Fruit fly (Drosophila melanogaster) whole organism, pupa: ENCODE measurements around the gene CG12236.
A peak's percentile ranks its signal among the peaks of the same experiment; 100 is the strongest.

Experiments used
- CG10348 ChIP-seq: fragments of 200-800 bp; sonication (Bioruptor generic); IDR thresholded peaks from 2 replicates; pipeline ENCODE4 v1.3.6; 2022; ENCODE audit warnings: missing biosample characterization, missing genetic modification characterization
- CG12605 ChIP-seq: fragments of 200-800 bp; sonication (Bioruptor generic); IDR thresholded peaks from 2 replicates; pipeline ENCODE4 v1.3.6; 2022; ENCODE audit warnings: missing biosample characterization, missing genetic modification characterization
- CG13204 ChIP-seq: fragments of 200-800 bp; sonication (Bioruptor generic); optimal IDR thresholded peaks from 2 replicates; lab custom pipeline; 2018; ENCODE audit warnings: missing biosample characterization, mild to moderate bottlenecking, missing genetic modification characterization, moderate library complexity
- CG14655 ChIP-seq: fragments of 200-800 bp; sonication (Bioruptor generic); optimal IDR thresholded peaks from 3 replicates; lab custom pipeline; 2017; ENCODE audit warnings: mild to moderate bottlenecking, missing biosample characterization, missing genetic modification reagents, missing genetic modification characterization
- CG15710 ChIP-seq: fragments of 200-800 bp; sonication (Bioruptor generic); optimal IDR thresholded peaks from 2 replicates; lab custom pipeline; 2018; ENCODE audit warnings: missing biosample characterization, mild to moderate bottlenecking, missing genetic modification characterization, moderate library complexity
- CG17806 ChIP-seq: fragments of 200-800 bp; sonication (Bioruptor generic); optimal IDR thresholded peaks from 2 replicates; lab custom pipeline; 2018; ENCODE audit warnings: missing biosample characterization, mild to moderate bottlenecking, missing genetic modification characterization, moderate library complexity
- CG32121 ChIP-seq: fragments of 200-800 bp; sonication (Bioruptor generic); IDR thresholded peaks from 2 replicates; pipeline ENCODE4 v1.3.6; 2022; ENCODE audit warnings: missing biosample characterization, missing genetic modification characterization
- CG34367 ChIP-seq: fragments of 200-800 bp; sonication (Bioruptor generic); optimal IDR thresholded peaks from 2 replicates; lab custom pipeline; 2018; ENCODE audit warnings: missing biosample characterization, mild to moderate bottlenecking, missing genetic modification characterization
- CG4496 ChIP-seq: fragments of 200-800 bp; sonication (Bioruptor generic); IDR thresholded peaks from 3 replicates; pipeline ENCODE4 v1.3.6; 2022; ENCODE audit warnings: missing biosample characterization, missing genetic modification characterization
- CG8159 ChIP-seq: fragments of 200-800 bp; sonication (Bioruptor generic); optimal IDR thresholded peaks from 3 replicates; lab custom pipeline; 2018; ENCODE audit warnings: missing biosample characterization, mild to moderate bottlenecking, missing genetic modification characterization, moderate library complexity
- CG8301 ChIP-seq: fragments of 200-800 bp; sonication (Bioruptor generic); optimal IDR thresholded peaks from 2 replicates; lab custom pipeline; 2018; ENCODE audit warnings: missing biosample characterization, mild to moderate bottlenecking, missing genetic modification characterization
- CG9948 ChIP-seq: fragments of 200-800 bp; sonication (Bioruptor generic); optimal IDR thresholded peaks from 2 replicates; lab custom pipeline; 2018; ENCODE audit warnings: missing biosample characterization, mild to moderate bottlenecking, missing genetic modification characterization, moderate library complexity
- D1 ChIP-seq: fragments of 200-800 bp; sonication (Bioruptor generic); optimal IDR thresholded peaks from 2 replicates; lab custom pipeline; 2018; ENCODE audit warnings: missing biosample characterization, mild to moderate bottlenecking, missing genetic modification characterization, moderate library complexity
- EcR ChIP-seq: fragments of 200-800 bp; sonication (Bioruptor generic); optimal IDR thresholded peaks from 3 replicates; lab custom pipeline; 2019; ENCODE audit warnings: missing biosample characterization, missing genetic modification characterization, mild to moderate bottlenecking, moderate library complexity, missing genetic modification reagents
- Ets98B ChIP-seq: fragments of 200-800 bp; sonication (Bioruptor generic); IDR thresholded peaks from 2 replicates; pipeline ENCODE4 v1.3.6; 2022; ENCODE audit warnings: missing biosample characterization, missing genetic modification characterization
- Pif1A ChIP-seq: fragments of 200-800 bp; sonication (Bioruptor generic); optimal IDR thresholded peaks from 3 replicates; lab custom pipeline; 2016; ENCODE audit warnings: missing biosample characterization, missing genetic modification characterization
- Pif1B ChIP-seq: fragments of 200-800 bp; sonication (Bioruptor generic); optimal IDR thresholded peaks from 3 replicates; lab custom pipeline; 2016; ENCODE audit warnings: missing biosample characterization, missing genetic modification characterization
- Snoo ChIP-seq: fragments of 200-800 bp; sonication (Bioruptor generic); optimal IDR thresholded peaks from 3 replicates; lab custom pipeline; 2017; ENCODE audit warnings: missing biosample characterization, mild to moderate bottlenecking, missing genetic modification characterization, inconsistent platforms
- fd96Ca ChIP-seq: fragments of 200-800 bp; sonication (Bioruptor generic); IDR thresholded peaks from 3 replicates; pipeline ENCODE4 v1.3.6; 2022; ENCODE audit warnings: missing biosample characterization, missing genetic modification characterization
- gl ChIP-seq: fragments of 200-800 bp; sonication (Bioruptor generic); optimal IDR thresholded peaks from 2 replicates; lab custom pipeline; 2018; ENCODE audit warnings: missing biosample characterization, mild to moderate bottlenecking, missing genetic modification characterization
- rn ChIP-seq: fragments of 200-800 bp; sonication (Bioruptor generic); IDR thresholded peaks from 2 replicates; pipeline ENCODE4 v1.3.6; 2022; ENCODE audit warnings: missing biosample characterization, missing genetic modification characterization

The CG12236 gene

dm6 chrX:5907916-5908315 is at the start of gene CG12236:
CG12236 (plus strand) TSS chrX:5908135.
- no peak; the same call in 2 of the 3 replicates for TF ChIP-seq CG4496
- TF ChIP-seq CG8159: peak; percentile 16
- TF ChIP-seq EcR (GFP tag; lab: Kevin White, UChicago): peak; percentile 4
- TF ChIP-seq CG15710 (tag; lab: Kevin White, UChicago): peak; percentile 3
- peak; percentile 26 for TF ChIP-seq Snoo (tag; lab: Kevin White, UChicago)
- no peak for TF ChIP-seq CG9948

dm6 chrX:5865051-5865450 is 42.9 kb upstream of the CG12236 start, which contains the start of gene CG43137:
CG43137 (minus strand) TSS chrX:5865151.
- no peak for TF ChIP-seq CG13204 (GFP tag; lab: Kevin White, UChicago)
- no peak for TF ChIP-seq rn (GFP tag; lab: Robert Waterston, UW)
- TF ChIP-seq CG8159: no peak
- TF ChIP-seq CG8301 (tag; lab: Kevin White, UChicago): no peak
- no peak for TF ChIP-seq Pif1A (GFP tag; lab: Kevin White, UChicago)
- TF ChIP-seq CG10348 (GFP tag; lab: Robert Waterston, UW): no peak
- no peak for TF ChIP-seq EcR (GFP tag; lab: Kevin White, UChicago)
- no peak for TF ChIP-seq CG17806
- TF ChIP-seq CG15710 (tag; lab: Kevin White, UChicago): no peak
- TF ChIP-seq Pif1B (GFP tag; lab: Kevin White, UChicago): no peak
- no peak for TF ChIP-seq gl
- TF ChIP-seq CG4496: no peak
- no peak for TF ChIP-seq Snoo (tag; lab: Kevin White, UChicago)
- TF ChIP-seq fd96Ca: no peak
- TF ChIP-seq CG14655 (GFP tag; lab: Kevin White, UChicago): no peak
- TF ChIP-seq, all 21 proteins: peak for 0

DNA sequence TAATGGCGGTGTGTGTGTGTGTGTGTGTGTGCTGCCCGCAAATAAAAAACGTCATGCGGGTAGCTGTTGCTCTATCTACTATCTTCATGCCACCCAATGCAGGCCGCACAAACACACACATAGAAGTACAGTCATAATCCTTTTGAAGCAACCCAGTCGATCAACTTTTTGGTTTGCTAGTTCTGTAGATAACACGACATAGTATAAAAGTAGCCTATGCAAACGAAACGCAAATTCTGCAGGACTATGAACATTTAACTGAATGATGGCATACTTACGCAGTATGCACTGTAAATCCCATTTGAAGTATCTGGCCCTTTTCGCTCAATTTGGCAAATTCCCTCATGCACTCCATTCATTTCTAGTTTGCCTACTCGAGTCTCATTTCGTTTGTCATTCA is 41.8 kb upstream of the CG12236 start:
- TF ChIP-seq CG17806: no peak
- peak; percentile 48; the same call in 1 of the 3 replicates for TF ChIP-seq fd96Ca
- no peak for TF ChIP-seq gl
- TF ChIP-seq CG4496: peak; percentile 56; the same call in 1 of the 3 replicates

dm6 chrX:5868795-5869194 is 39.1 kb upstream of the CG12236 start, which contains the start of gene CG15764:
CG15764 (plus strand) TSS chrX:5869095.
- TF ChIP-seq CG13204 (GFP tag; lab: Kevin White, UChicago): no peak
- TF ChIP-seq gl: no peak
- no peak for TF ChIP-seq Ets98B (GFP tag; lab: Robert Waterston, UW)
- TF ChIP-seq CG15710 (tag; lab: Kevin White, UChicago): no peak
- no peak for TF ChIP-seq CG8301 (tag; lab: Kevin White, UChicago)
- no peak for TF ChIP-seq fd96Ca
- no peak for TF ChIP-seq CG4496
- no peak for TF ChIP-seq CG17806
- no peak for TF ChIP-seq CG10348 (GFP tag; lab: Robert Waterston, UW)
- no peak for TF ChIP-seq D1 (tag; lab: Kevin White, UChicago)
- TF ChIP-seq CG8159: no peak
- no peak for TF ChIP-seq CG14655 (GFP tag; lab: Kevin White, UChicago)
- no peak for TF ChIP-seq Snoo (tag; lab: Kevin White, UChicago)
- no peak for TF ChIP-seq CG32121 (GFP tag; lab: Robert Waterston, UW)
- TF ChIP-seq CG9948: no peak
- TF ChIP-seq, all 21 proteins: peak for 0

dm6 chrX:5873164-5873563 is 34.8 kb upstream of the CG12236 start, which contains the start of gene GAA1:
GAA1 (minus strand) TSS chrX:5873357.
- TF ChIP-seq Snoo (tag; lab: Kevin White, UChicago) (no peak), CG17806 (peak; percentile 9)

dm6 chrX:5876584-5876983 is 31.4 kb upstream of the CG12236 start, which contains the start of gene mof:
mof (minus strand) TSS chrX:5876853.
- TF ChIP-seq fd96Ca (no peak), D1 (tag; lab: Kevin White, UChicago) (no peak), CG4496 (no peak), CG34367 (no peak), rn (GFP tag; lab: Robert Waterston, UW) (no peak), CG14655 (GFP tag; lab: Kevin White, UChicago) (no peak), gl (no peak)

DNA sequence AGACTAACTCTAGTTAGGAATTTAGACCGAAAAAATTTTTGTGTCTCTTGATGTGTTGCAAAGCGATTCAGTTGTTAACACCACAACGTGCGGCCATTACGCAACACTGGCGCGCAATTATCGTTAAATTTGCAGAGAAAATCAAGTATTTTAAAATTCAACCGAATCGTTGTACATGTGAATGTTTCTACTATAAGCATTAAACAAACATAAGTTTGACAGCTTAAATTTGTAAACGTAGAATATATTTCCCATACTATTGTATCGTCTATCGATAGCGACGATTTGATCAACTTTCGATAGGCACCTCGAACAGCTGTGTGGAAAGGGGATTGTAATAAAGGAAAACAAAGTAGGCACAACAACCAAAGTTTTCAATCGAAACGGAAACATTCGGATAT is 28.4 kb upstream of the CG12236 start, which contains the start of the genes Usp30 and CG16721:
TSS of gene Usp30 (minus strand) at position 245 of the 401 bp plus-strand sequence.
TSS of gene CG16721 (plus strand) at position 327 of the 401 bp plus-strand sequence.
- TF ChIP-seq CG8301 (tag; lab: Kevin White, UChicago) (no peak), Pif1B (GFP tag; lab: Kevin White, UChicago) (no peak), CG15710 (tag; lab: Kevin White, UChicago) (peak; percentile 24), CG4496 (peak; percentile 54; the same call in 2 of the 3 replicates), CG9948 (no peak), CG8159 (peak; percentile 22), Snoo (tag; lab: Kevin White, UChicago) (peak; percentile 13), CG13204 (GFP tag; lab: Kevin White, UChicago) (no peak), CG17806 (no peak), EcR (GFP tag; lab: Kevin White, UChicago) (no peak), CG12605 (GFP tag; lab: Robert Waterston, UW) (no peak), CG14655 (GFP tag; lab: Kevin White, UChicago) (no peak), Ets98B (GFP tag; lab: Robert Waterston, UW) (no peak), D1 (tag; lab: Kevin White, UChicago) (no peak), Pif1A (GFP tag; lab: Kevin White, UChicago) (no peak), gl (no peak), rn (GFP tag; lab: Robert Waterston, UW) (no peak), CG32121 (GFP tag; lab: Robert Waterston, UW) (peak; percentile 48; the same call in 1 of the 2 replicates), CG34367 (no peak), CG10348 (GFP tag; lab: Robert Waterston, UW) (no peak), fd96Ca (0 out of 3 replicates have a peak, but pooled peaks have one; percentile 21)
